Worm (Caenorhabditis elegans) whole organism, L2 larva: Measurements from ENCODE around the gene tra-3.

Experiments used
- alr-1 ChIP-seq: fragments of 150-350 bp; optimal IDR thresholded peaks from 2 replicates; lab custom pipeline; 2014; ENCODE audit warnings: missing biosample characterization, missing genetic modification characterization
- aly-2 ChIP-seq: fragments of 150-350 bp; optimal IDR thresholded peaks from 2 replicates; lab custom pipeline; 2014; ENCODE audit warnings: missing biosample characterization, missing genetic modification characterization
- blmp-1 ChIP-seq: sonication (generic microtip); optimal IDR thresholded peaks from 2 replicates; lab custom pipeline; 2017; ENCODE audit warnings: missing genetic modification characterization, mild to moderate bottlenecking, missing compliant biosample characterization, antibody characterized with exemption, moderate library complexity; ENCODE audit not compliant: insufficient read depth
- fos-1 ChIP-seq: fragments of 150-350 bp; optimal IDR thresholded peaks from 2 replicates; lab custom pipeline; 2014; ENCODE audit warnings: missing biosample characterization, missing genetic modification characterization
- lin-13 ChIP-seq: fragments of 150-350 bp; optimal IDR thresholded peaks from 2 replicates; lab custom pipeline; 2014; ENCODE audit warnings: missing biosample characterization, missing genetic modification reagents, missing genetic modification characterization
- nhr-12 ChIP-seq: fragments of 150-350 bp; optimal IDR thresholded peaks from 2 replicates; lab custom pipeline; 2014; ENCODE audit warnings: missing biosample characterization, missing genetic modification characterization
- nhr-77 ChIP-seq: fragments of 150-350 bp; optimal IDR thresholded peaks from 2 replicates; lab custom pipeline; 2014; ENCODE audit warnings: missing biosample characterization, missing genetic modification characterization
- unc-62 ChIP-seq: fragments of 150-350 bp; optimal IDR thresholded peaks from 2 replicates; lab custom pipeline; 2014; ENCODE audit warnings: missing biosample characterization, missing genetic modification reagents, missing genetic modification characterization
- ztf-4 ChIP-seq: fragments of 150-350 bp; optimal IDR thresholded peaks from 2 replicates; lab custom pipeline; 2014; ENCODE audit warnings: missing biosample characterization, missing genetic modification characterization

ce11 chrIV:14395531-14395930 is 48.5 kb downstream of the tra-3 start:
- TF ChIP-seq blmp-1 (tag; lab: Kevin White, UChicago), result no peak
- no peak for TF ChIP-seq aly-2 (tag; lab: Kevin White, UChicago)
- TF ChIP-seq alr-1, result no peak
- TF ChIP-seq nhr-12, result no peak
- TF ChIP-seq unc-62 (GFP tag; lab: Kevin White, UChicago), result no peak
- no peak for TF ChIP-seq fos-1
- no peak for TF ChIP-seq ztf-4 (tag; lab: Kevin White, UChicago)
- no peak for TF ChIP-seq nhr-77
- no peak for TF ChIP-seq lin-13 (GFP tag; lab: Kevin White, UChicago)
